Worm (Caenorhabditis elegans): Measurements from ENCODE around the gene hip-1.

ce11 chrIII:13648540-13648939, 26.2 kb upstream of the hip-1 start:
- TF ChIP-seq pha-4 (tag; optimal IDR thresholded peaks at IDR 0.05) (no peak), nhr-232 (tag; optimal IDR thresholded peaks at IDR 0.05) (no peak), dmd-4 (tag; optimal IDR thresholded peaks at IDR 0.05; ENCODE audit: borderline replicate concordance) (no peak), ceh-9 (tag; optimal IDR thresholded peaks at IDR 0.05) (no peak), npax-4 (tag; optimal IDR thresholded peaks at IDR 0.05) (no peak), sdc-2 (tag; optimal IDR thresholded peaks at IDR 0.05) (no peak)
